Worm (Caenorhabditis elegans) whole organism, late embryonic: Measurements from ENCODE around the gene nbet-1.

Experiments used
- K09A11.1 ChIP-seq: sonication (generic microtip); optimal IDR thresholded peaks from 2 replicates; lab custom pipeline; 2017; ENCODE audit warnings: antibody characterized with exemption, mild to moderate bottlenecking, missing genetic modification characterization, missing compliant biosample characterization; ENCODE audit not compliant: insufficient read depth
- ama-1 ChIP-seq: fragments of 150-350 bp; optimal IDR thresholded peaks from 2 replicates; lab custom pipeline; 2014
- ceh-2 ChIP-seq: sonication (generic microtip); optimal IDR thresholded peaks from 2 replicates; lab custom pipeline; 2016; ENCODE audit warnings: missing genotype, missing genetic modification characterization, missing compliant biosample characterization
- ceh-24 ChIP-seq: sonication (generic microtip); optimal IDR thresholded peaks from 2 replicates; lab custom pipeline; 2016; ENCODE audit warnings: mild to moderate bottlenecking, missing genetic modification characterization, missing compliant biosample characterization
- ceh-30 ChIP-seq: fragments of 150-350 bp; optimal IDR thresholded peaks from 2 replicates; lab custom pipeline; 2014; ENCODE audit warnings: missing biosample characterization, missing genetic modification characterization
- fkh-10 ChIP-seq: fragments of 150-350 bp; optimal IDR thresholded peaks from 2 replicates; lab custom pipeline; 2014; ENCODE audit warnings: missing biosample characterization, missing genetic modification reagents, missing genetic modification characterization
- hlh-30 ChIP-seq: sonication (generic microtip); optimal IDR thresholded peaks from 2 replicates; lab custom pipeline; 2017; ENCODE audit warnings: antibody characterized with exemption, missing genetic modification characterization, missing compliant biosample characterization; ENCODE audit not compliant: insufficient read depth
- mec-3 ChIP-seq: sonication (generic microtip); optimal IDR thresholded peaks from 2 replicates; lab custom pipeline; 2016; ENCODE audit warnings: borderline replicate concordance, missing genetic modification characterization, missing compliant biosample characterization
- nhr-11 ChIP-seq: fragments of 150-350 bp; optimal IDR thresholded peaks from 2 replicates; lab custom pipeline; 2014; ENCODE audit warnings: missing biosample characterization, missing genetic modification characterization
- odd-2 ChIP-seq: sonication (generic microtip); optimal IDR thresholded peaks from 2 replicates; lab custom pipeline; 2017; ENCODE audit warnings: antibody characterized with exemption, mild to moderate bottlenecking, missing genetic modification characterization, missing compliant biosample characterization
- pag-3 ChIP-seq: sonication (generic microtip); optimal IDR thresholded peaks from 2 replicates; lab custom pipeline; 2016; ENCODE audit warnings: missing compliant biosample characterization, missing genetic modification characterization, borderline replicate concordance
- sox-2 ChIP-seq: fragments of 200-800 bp; sonication (Bioruptor generic); IDR thresholded peaks from 2 replicates; pipeline ENCODE4 v1.3.6; 2022; ENCODE audit warnings: missing genetic modification reagents, missing genetic modification characterization, missing compliant biosample characterization
- unc-55 ChIP-seq: sonication (generic microtip); optimal IDR thresholded peaks from 2 replicates; lab custom pipeline; 2017; ENCODE audit warnings: missing biosample characterization, missing genetic modification reagents, missing genetic modification characterization

ce11 chrIV:5204573-5204972 is 4.7 kb upstream of the nbet-1 start, which contains the start of gene tni-4:
- TF ChIP-seq ama-1 (lab: Kevin White, UChicago) (no peak), ceh-2 (tag; lab: Kevin White, UChicago) (no peak), K09A11.1 (tag; lab: Kevin White, UChicago) (no peak), mec-3 (no peak), nhr-11 (no peak), pag-3 (no peak), fkh-10 (GFP tag; lab: Kevin White, UChicago) (no peak), unc-55 (GFP tag; lab: Kevin White, UChicago) (no peak), odd-2 (tag; lab: Kevin White, UChicago) (no peak), sox-2 (GFP tag; lab: Robert Waterston, UW) (no peak), ceh-24 (tag; lab: Kevin White, UChicago) (no peak), ceh-30 (tag; lab: Kevin White, UChicago) (no peak), hlh-30 (tag; lab: Kevin White, UChicago) (no peak)
